Fruit fly (Drosophila melanogaster) whole organism, embryonic: ENCODE results near the gene wap.

Source experiments
- Atf-2 ChIP-seq: fragments of 200-800 bp; sonication (Bioruptor generic); optimal IDR thresholded peaks from 2 replicates; lab custom pipeline; 2016; ENCODE audit warnings: missing biosample characterization, missing genetic modification characterization
- Atf6 ChIP-seq: fragments of 200-800 bp; sonication (Bioruptor generic); IDR thresholded peaks from 2 replicates; pipeline ENCODE4 v1.3.6; 2022; ENCODE audit warnings: missing biosample characterization, missing genetic modification characterization
- Bdp1 ChIP-seq: fragments of 200-800 bp; sonication (Bioruptor generic); optimal IDR thresholded peaks from 3 replicates; lab custom pipeline; 2016; ENCODE audit warnings: missing biosample characterization, missing genetic modification characterization
- CG10274 ChIP-seq: fragments of 200-800 bp; sonication (Bioruptor generic); optimal IDR thresholded peaks from 3 replicates; lab custom pipeline; 2017; ENCODE audit warnings: missing biosample characterization, mild to moderate bottlenecking, missing genetic modification characterization
- CG10959 ChIP-seq: fragments of 200-800 bp; sonication (Bioruptor generic); IDR thresholded peaks from 2 replicates; pipeline ENCODE4 v1.3.6; 2022; ENCODE audit warnings: missing biosample characterization, missing genetic modification characterization
- CG12659 ChIP-seq: fragments of 200-800 bp; sonication (Bioruptor generic); optimal IDR thresholded peaks from 3 replicates; lab custom pipeline; 2017; ENCODE audit warnings: mild to moderate bottlenecking, missing biosample characterization, missing genetic modification reagents, missing genetic modification characterization
- CG15696 ChIP-seq: fragments of 200-800 bp; sonication (Bioruptor generic); optimal IDR thresholded peaks from 2 replicates; lab custom pipeline; 2019; ENCODE audit warnings: missing biosample characterization, mild to moderate bottlenecking, missing genetic modification characterization, moderate library complexity
- CG1647 ChIP-seq: fragments of 200-800 bp; sonication (Bioruptor generic); optimal IDR thresholded peaks from 3 replicates; lab custom pipeline; 2016; ENCODE audit warnings: missing biosample characterization, missing genetic modification characterization
- CG17612 ChIP-seq: fragments of 200-800 bp; sonication (Bioruptor generic); IDR thresholded peaks from 2 replicates; pipeline ENCODE4 v1.3.6; 2022; ENCODE audit warnings: missing biosample characterization, missing genetic modification characterization
- CG18764 ChIP-seq: fragments of 200-800 bp; sonication (Bioruptor generic); optimal IDR thresholded peaks from 3 replicates; lab custom pipeline; 2016; ENCODE audit warnings: missing biosample characterization, missing genetic modification characterization
- CG2120 ChIP-seq: fragments of 200-800 bp; sonication (Bioruptor generic); optimal IDR thresholded peaks from 3 replicates; lab custom pipeline; 2016; ENCODE audit warnings: missing biosample characterization, missing genetic modification characterization
- CG2129 ChIP-seq: fragments of 200-800 bp; sonication (Bioruptor generic); IDR thresholded peaks from 2 replicates; pipeline ENCODE4 v1.3.6; 2022; ENCODE audit warnings: missing biosample characterization, missing genetic modification characterization; ENCODE audit not compliant: partially characterized antibody
- CG2678 ChIP-seq: fragments of 200-800 bp; sonication (Bioruptor generic); optimal IDR thresholded peaks from 3 replicates; lab custom pipeline; 2019; ENCODE audit warnings: missing biosample characterization, mild to moderate bottlenecking, missing genetic modification characterization, moderate library complexity
- CG2712 ChIP-seq: fragments of 200-800 bp; optimal IDR thresholded peaks from 3 replicates; lab custom pipeline; 2019; ENCODE audit warnings: missing biosample characterization, mild to moderate bottlenecking, missing genetic modification characterization, moderate library complexity
- CG30403 ChIP-seq: fragments of 200-800 bp; sonication (Bioruptor generic); optimal IDR thresholded peaks from 3 replicates; lab custom pipeline; 2016; ENCODE audit warnings: missing biosample characterization, missing genetic modification characterization
- CG3065 ChIP-seq: fragments of 200-800 bp; sonication (Bioruptor generic); optimal IDR thresholded peaks from 2 replicates; lab custom pipeline; 2016; ENCODE audit warnings: missing biosample characterization, missing genetic modification characterization
- CG3847 ChIP-seq: fragments of 200-800 bp; sonication (Bioruptor generic); IDR thresholded peaks from 2 replicates; pipeline ENCODE4 v1.3.6; 2022; ENCODE audit warnings: missing biosample characterization, missing genetic modification characterization
- CG4617 ChIP-seq: fragments of 200-800 bp; sonication (Bioruptor generic); optimal IDR thresholded peaks from 3 replicates; lab custom pipeline; 2016; ENCODE audit warnings: missing biosample characterization, missing genetic modification characterization, borderline replicate concordance
- CG8924 ChIP-seq: fragments of 200-800 bp; optimal IDR thresholded peaks from 3 replicates; lab custom pipeline; 2019; ENCODE audit warnings: missing biosample characterization, mild to moderate bottlenecking, missing genetic modification characterization, moderate library complexity
- CG9876 ChIP-seq: fragments of 200-800 bp; sonication (Bioruptor generic); optimal IDR thresholded peaks from 2 replicates; lab custom pipeline; 2016; ENCODE audit warnings: missing biosample characterization, missing genetic modification characterization
- CG9932 ChIP-seq: fragments of 200-800 bp; sonication (Bioruptor generic); IDR thresholded peaks from 2 replicates; pipeline ENCODE4 v1.3.6; 2022; ENCODE audit warnings: missing biosample characterization, missing genetic modification characterization
- Camta ChIP-seq: fragments of 200-800 bp; sonication (Bioruptor generic); optimal IDR thresholded peaks from 2 replicates; lab custom pipeline; 2016; ENCODE audit warnings: missing biosample characterization, missing genetic modification characterization
- D19B ChIP-seq: fragments of 200-800 bp; sonication (Bioruptor generic); optimal IDR thresholded peaks from 2 replicates; lab custom pipeline; 2017; ENCODE audit warnings: missing biosample characterization, mild to moderate bottlenecking, missing genetic modification characterization
- Dad ChIP-seq: fragments of 200-800 bp; sonication (Bioruptor generic); optimal IDR thresholded peaks from 3 replicates; lab custom pipeline; 2016; ENCODE audit warnings: missing biosample characterization, missing genetic modification characterization
- Dfd ChIP-seq, 2 experiments: fragments of >200 bp; optimal IDR thresholded peaks; 2 replicates each; lab custom pipeline; 2017; ENCODE audit warnings: missing biosample characterization in 2 of 2, missing genetic modification characterization in 2 of 2
- GATAe ChIP-seq: fragments of 200-800 bp; sonication (Bioruptor generic); conservative IDR thresholded peaks from 2 replicates; pipeline ENCODE4 v1.3.6; 2022; ENCODE audit warnings: missing biosample characterization, missing genetic modification characterization
- Hsf ChIP-seq: fragments of 200-800 bp; sonication (Bioruptor generic); optimal IDR thresholded peaks from 3 replicates; lab custom pipeline; 2016; ENCODE audit warnings: missing biosample characterization, missing genetic modification characterization
- Myb ChIP-seq: fragments of 200-800 bp; sonication (Bioruptor generic); optimal IDR thresholded peaks from 2 replicates; lab custom pipeline; 2016; ENCODE audit warnings: missing biosample characterization, missing genetic modification characterization
- NfI ChIP-seq: fragments of 200-800 bp; sonication (Bioruptor generic); optimal IDR thresholded peaks from 3 replicates; lab custom pipeline; 2018; ENCODE audit warnings: missing biosample characterization, mild to moderate bottlenecking, missing genetic modification characterization, moderate library complexity
- Rfx ChIP-seq: fragments of 200-800 bp; sonication (Bioruptor generic); IDR thresholded peaks from 2 replicates; pipeline ENCODE4 v1.3.6; 2022; ENCODE audit warnings: missing biosample characterization, missing genetic modification characterization
- Sox100B ChIP-seq: fragments of 200-800 bp; sonication (Bioruptor generic); optimal IDR thresholded peaks from 3 replicates; lab custom pipeline; 2018; ENCODE audit warnings: missing biosample characterization, mild to moderate bottlenecking, missing genetic modification characterization
- Sry-δ ChIP-seq: fragments of 200-800 bp; sonication (Bioruptor generic); optimal IDR thresholded peaks from 2 replicates; lab custom pipeline; 2016; ENCODE audit warnings: missing biosample characterization, missing genetic modification characterization
- Xbp1 ChIP-seq: fragments of 200-800 bp; sonication (Bioruptor generic); optimal IDR thresholded peaks from 3 replicates; lab custom pipeline; 2016; ENCODE audit warnings: missing biosample characterization, mild to moderate bottlenecking, missing genetic modification characterization
- bigmax ChIP-seq: fragments of 200-800 bp; sonication (Bioruptor generic); optimal IDR thresholded peaks from 2 replicates; lab custom pipeline; 2018; ENCODE audit warnings: missing biosample characterization, mild to moderate bottlenecking, missing genetic modification characterization
- btn ChIP-seq: fragments of 200-800 bp; sonication (Bioruptor generic); optimal IDR thresholded peaks from 2 replicates; lab custom pipeline; 2016; ENCODE audit warnings: missing biosample characterization, missing genetic modification characterization
- chn ChIP-seq: fragments of 200-800 bp; sonication (Bioruptor generic); optimal IDR thresholded peaks from 2 replicates; lab custom pipeline; 2016; ENCODE audit warnings: missing biosample characterization, missing genetic modification characterization
- crc ChIP-seq: fragments of 200-800 bp; sonication (Bioruptor generic); optimal IDR thresholded peaks from 2 replicates; lab custom pipeline; 2016; ENCODE audit warnings: missing biosample characterization, missing genetic modification characterization
- disco-r ChIP-seq: fragments of 200-800 bp; sonication (Bioruptor generic); optimal IDR thresholded peaks from 2 replicates; lab custom pipeline; 2016; ENCODE audit warnings: missing biosample characterization, missing genetic modification characterization
- dm ChIP-seq: fragments of 200-800 bp; sonication (Bioruptor generic); optimal IDR thresholded peaks from 3 replicates; lab custom pipeline; 2016; ENCODE audit warnings: missing biosample characterization, missing genetic modification characterization
- fd3F ChIP-seq: fragments of 200-800 bp; sonication (Bioruptor generic); optimal IDR thresholded peaks from 2 replicates; lab custom pipeline; 2018; ENCODE audit warnings: missing biosample characterization, mild to moderate bottlenecking, missing genetic modification characterization, moderate library complexity
- gsb ChIP-seq: fragments of 200-800 bp; sonication (Bioruptor generic); IDR thresholded peaks from 2 replicates; pipeline ENCODE4 v1.3.6; 2022; ENCODE audit warnings: missing biosample characterization, missing genetic modification characterization
- hth ChIP-seq: fragments of >200 bp; optimal IDR thresholded peaks from 2 replicates; lab custom pipeline; 2017; ENCODE audit warnings: inconsistent platforms
- kay ChIP-seq: fragments of 200-800 bp; sonication (Bioruptor generic); optimal IDR thresholded peaks from 2 replicates; lab custom pipeline; 2016; ENCODE audit warnings: missing biosample characterization, missing genetic modification characterization
- odd ChIP-seq: fragments of 200-800 bp; sonication (Bioruptor generic); optimal IDR thresholded peaks from 2 replicates; lab custom pipeline; 2017; ENCODE audit warnings: missing biosample characterization, mild to moderate bottlenecking, missing genetic modification characterization
- p53 ChIP-seq: fragments of 200-800 bp; sonication (Bioruptor generic); optimal IDR thresholded peaks from 2 replicates; lab custom pipeline; 2016; ENCODE audit warnings: missing biosample characterization, missing genetic modification characterization
- pita ChIP-seq: fragments of 200-800 bp; sonication (Bioruptor generic); optimal IDR thresholded peaks from 2 replicates; lab custom pipeline; 2017; ENCODE audit warnings: missing biosample characterization, mild to moderate bottlenecking, missing genetic modification characterization
- ro ChIP-seq: fragments of 200-800 bp; sonication (Bioruptor generic); IDR thresholded peaks from 2 replicates; pipeline ENCODE4 v1.3.6; 2022; ENCODE audit warnings: missing biosample characterization, missing genetic modification characterization
- sens ChIP-seq: fragments of 200-800 bp; sonication (Bioruptor generic); peaks from one replicate; lab custom pipeline; 2016; ENCODE audit warnings: missing biosample characterization, missing genetic modification characterization
- shn ChIP-seq: fragments of 200-800 bp; sonication (Bioruptor generic); optimal IDR thresholded peaks from 3 replicates; lab custom pipeline; 2016; ENCODE audit warnings: missing biosample characterization, missing genetic modification characterization
- sim ChIP-seq: fragments of 200-800 bp; sonication (Bioruptor generic); IDR thresholded peaks from 2 replicates; pipeline ENCODE4 v1.3.6; 2022; ENCODE audit warnings: missing biosample characterization, missing genetic modification characterization
- sug ChIP-seq: fragments of 200-800 bp; optimal IDR thresholded peaks from 2 replicates; lab custom pipeline; 2019; ENCODE audit warnings: missing biosample characterization, mild to moderate bottlenecking, missing genetic modification characterization, moderate library complexity
- wdn ChIP-seq: fragments of 200-800 bp; sonication (Bioruptor generic); IDR thresholded peaks from 2 replicates; pipeline ENCODE4 v1.3.6; 2022; ENCODE audit warnings: missing biosample characterization, missing genetic modification characterization
- zfh1 ChIP-seq: fragments of 200-800 bp; sonication (Bioruptor generic); IDR thresholded peaks from 3 replicates; pipeline ENCODE4 v1.3.6; 2022; ENCODE audit warnings: missing biosample characterization, missing genetic modification characterization

Gene wap

dm6 chrX:22449191-22449787 lies 5.9 kb downstream of the wap start, which contains the start of the genes CG14615 and tilB (continued):
- peak; percentile 31; the same call in 1 of the 2 replicates for TF ChIP-seq CG3847 (GFP tag; lab: Robert Waterston, UW)
- TF ChIP-seq CG10274 (GFP tag; lab: Kevin White, UChicago): no peak
- TF ChIP-seq CG18764: no peak
- no peak for TF ChIP-seq shn (GFP tag; lab: Kevin White, UChicago)
- no peak for TF ChIP-seq CG8924 (tag; lab: Kevin White, UChicago)
- no peak for TF ChIP-seq gsb
- no peak for TF ChIP-seq crc (GFP tag; lab: Kevin White, UChicago)
- TF ChIP-seq odd (GFP tag; lab: Kevin White, UChicago): no peak
- TF ChIP-seq CG9932 (GFP tag; lab: Robert Waterston, UW): peak; percentile 63
- no peak for TF ChIP-seq CG9876 (GFP tag; lab: Kevin White, UChicago)
- TF ChIP-seq disco-r: no peak
- TF ChIP-seq CG2678 (tag; lab: Kevin White, UChicago): no peak
- TF ChIP-seq chn (GFP tag; lab: Kevin White, UChicago): no peak
- no peak for TF ChIP-seq CG10959 (GFP tag; lab: Robert Waterston, UW)
- no peak for TF ChIP-seq Dad
- peak; percentile 8 for TF ChIP-seq fd3F (GFP tag; lab: Kevin White, UChicago)
- TF ChIP-seq Atf-2 (GFP tag; lab: Kevin White, UChicago): no peak
- TF ChIP-seq CG30403 (GFP tag; lab: Kevin White, UChicago): peak; percentile 41
- no peak for TF ChIP-seq Bdp1
- TF ChIP-seq dm (GFP tag; lab: Kevin White, UChicago): no peak
- no peak for TF ChIP-seq CG4617 (GFP tag; lab: Kevin White, UChicago)
- TF ChIP-seq pita: no peak
- TF ChIP-seq GATAe (GFP tag; lab: Robert Waterston, UW): no peak; the same call in 1 of the 2 replicates
- TF ChIP-seq CG1647 (GFP tag; lab: Kevin White, UChicago): peak; percentile 39
- no peak for TF ChIP-seq D19B (GFP tag; lab: Kevin White, UChicago)
- no peak for TF ChIP-seq CG2129 (GFP tag; lab: Robert Waterston, UW)
- no peak for TF ChIP-seq Atf6
- TF ChIP-seq NfI (GFP tag; lab: Kevin White, UChicago): peak; percentile 42
- TF ChIP-seq CG17612 (GFP tag; lab: Robert Waterston, UW): no peak
- no peak for TF ChIP-seq Sry-δ (GFP tag; lab: Kevin White, UChicago)
- TF ChIP-seq Hsf (GFP tag; lab: Kevin White, UChicago): peak; percentile 24
- TF ChIP-seq CG2712 (tag; lab: Kevin White, UChicago): peak; percentile 11
- no peak for TF ChIP-seq ro
- TF ChIP-seq Rfx (GFP tag; lab: Robert Waterston, UW): peak; percentile 62
- no peak for TF ChIP-seq Sox100B
- TF ChIP-seq p53: no peak
- no peak for TF ChIP-seq hth (lab: Kevin White, UChicago)
- no peak for TF ChIP-seq Dfd (GFP tag; optimal IDR thresholded peaks at IDR 0.05; lab: Kevin White, UChicago)
- TF ChIP-seq sim (GFP tag; lab: Robert Waterston, UW): no peak
- TF ChIP-seq sug (tag; lab: Kevin White, UChicago): peak; percentile 49
- no peak for TF ChIP-seq bigmax
- TF ChIP-seq CG12659: peak; percentile 16
- TF ChIP-seq Camta: no peak
- no peak for TF ChIP-seq CG3065 (GFP tag; lab: Kevin White, UChicago)
- TF ChIP-seq btn: no peak
- TF ChIP-seq Myb (GFP tag; lab: Kevin White, UChicago): no peak
- TF ChIP-seq sens (GFP tag; lab: Kevin White, UChicago): peak; percentile 75
- TF ChIP-seq Xbp1 (GFP tag; lab: Kevin White, UChicago): peak; percentile 3
- no peak for TF ChIP-seq zfh1 (GFP tag; lab: Robert Waterston, UW)
- TF ChIP-seq kay: no peak
- no peak for TF ChIP-seq CG15696 (tag; lab: Kevin White, UChicago)
- TF ChIP-seq CG2120: peak; percentile 68
- no peak for TF ChIP-seq wdn (GFP tag; lab: Robert Waterston, UW)
